Fruit fly (Drosophila melanogaster) whole organism, embryonic: ENCODE data around the gene BBIP1.

Source experiments
- Awh ChIP-seq: fragments of 200-800 bp; sonication (Bioruptor generic); IDR thresholded peaks from 2 replicates; pipeline ENCODE4, ENCODE4 v1.3.6; 2022; ENCODE audit warnings: missing biosample characterization, missing genetic modification characterization
- Bgb ChIP-seq: fragments of 200-800 bp; sonication (Bioruptor generic); IDR thresholded peaks from 2 replicates; pipeline ENCODE4 v1.3.6; 2022; ENCODE audit warnings: missing biosample characterization, missing genetic modification characterization; ENCODE audit not compliant: partially characterized antibody
- CG10147 ChIP-seq: fragments of 200-800 bp; sonication (Bioruptor generic); optimal IDR thresholded peaks from 2 replicates; lab custom pipeline; 2019; ENCODE audit warnings: missing biosample characterization, mild to moderate bottlenecking, missing genetic modification characterization, moderate library complexity
- CG11398 ChIP-seq: fragments of 200-800 bp; sonication (Bioruptor generic); optimal IDR thresholded peaks from 2 replicates; lab custom pipeline; 2016; ENCODE audit warnings: missing biosample characterization, missing genetic modification characterization
- CG12769 ChIP-seq: fragments of 200-800 bp; sonication (Bioruptor generic); optimal IDR thresholded peaks from 2 replicates; lab custom pipeline; 2019; ENCODE audit warnings: missing biosample characterization, mild to moderate bottlenecking, missing genetic modification characterization, moderate library complexity
- CG14014 ChIP-seq: fragments of 200-800 bp; sonication (Bioruptor generic); IDR thresholded peaks from 2 replicates; pipeline ENCODE4 v1.3.6; 2022; ENCODE audit warnings: missing biosample characterization, missing genetic modification characterization
- CG14441 ChIP-seq: fragments of 200-800 bp; sonication (Bioruptor generic); IDR thresholded peaks from 2 replicates; pipeline ENCODE4 v1.3.6; 2022; ENCODE audit warnings: missing biosample characterization, missing genetic modification characterization
- CG15601 ChIP-seq: fragments of 200-800 bp; sonication (Bioruptor generic); optimal IDR thresholded peaks from 3 replicates; lab custom pipeline; 2019; ENCODE audit warnings: missing biosample characterization, mild to moderate bottlenecking, missing genetic modification characterization, moderate library complexity
- CG2202 ChIP-seq: fragments of 200-800 bp; sonication (Bioruptor generic); optimal IDR thresholded peaks from 2 replicates; lab custom pipeline; 2018; ENCODE audit warnings: missing biosample characterization, mild to moderate bottlenecking, missing genetic modification characterization
- CG2875 ChIP-seq: fragments of 200-800 bp; sonication (Bioruptor generic); optimal IDR thresholded peaks from 2 replicates; lab custom pipeline; 2017; ENCODE audit warnings: missing biosample characterization, mild to moderate bottlenecking, missing genetic modification characterization, missing genetic modification reagents
- CG3163 ChIP-seq: fragments of 200-800 bp; sonication (Bioruptor generic); optimal IDR thresholded peaks from 3 replicates; lab custom pipeline; 2016; ENCODE audit warnings: missing biosample characterization, missing genetic modification characterization
- CG4404 ChIP-seq: fragments of 200-800 bp; sonication (Bioruptor generic); IDR thresholded peaks from 2 replicates; pipeline ENCODE4 v1.3.6; 2022; ENCODE audit warnings: missing biosample characterization, missing genetic modification characterization
- CG5953 ChIP-seq: fragments of 200-800 bp; sonication (Bioruptor generic); IDR thresholded peaks from 2 replicates; pipeline ENCODE4 v1.3.6; 2022; ENCODE audit warnings: missing biosample characterization, missing genetic modification characterization
- Dek ChIP-seq: fragments of 200-800 bp; sonication (Bioruptor generic); optimal IDR thresholded peaks from 3 replicates; lab custom pipeline; 2019; ENCODE audit warnings: missing biosample characterization, mild to moderate bottlenecking, missing genetic modification characterization, moderate library complexity
- Doc2 ChIP-seq: fragments of 200-800 bp; sonication (Bioruptor generic); IDR thresholded peaks from 2 replicates; pipeline ENCODE4 v1.3.6; 2022; ENCODE audit warnings: missing biosample characterization, missing genetic modification characterization
- E2f1 ChIP-seq: fragments of 200-800 bp; sonication (Bioruptor generic); IDR thresholded peaks from 2 replicates; pipeline ENCODE4 v1.3.6; 2022; ENCODE audit warnings: missing biosample characterization, missing genetic modification characterization
- Ets65A ChIP-seq: fragments of 200-800 bp; sonication (Bioruptor generic); peaks from one replicate; lab custom pipeline; 2016; ENCODE audit warnings: missing biosample characterization, missing genetic modification characterization
- HLH3B ChIP-seq: fragments of 200-800 bp; sonication (Bioruptor generic); IDR thresholded peaks from 2 replicates; pipeline ENCODE4 v1.3.6; 2022; ENCODE audit warnings: missing biosample characterization, missing genetic modification characterization
- HLH54F ChIP-seq: fragments of 200-800 bp; sonication (Bioruptor generic); optimal IDR thresholded peaks from 3 replicates; lab custom pipeline; 2016; ENCODE audit warnings: missing biosample characterization, missing genetic modification characterization
- Hr51 ChIP-seq, 2 experiments: fragments of 200-800 bp; sonication (Bioruptor generic); optimal IDR thresholded peaks; 2 replicates in 1 of 2; 3 replicates in 1 of 2; lab custom pipeline; 2016 to 2018; ENCODE audit warnings: missing biosample characterization in 2 of 2, missing genetic modification characterization in 2 of 2, mild to moderate bottlenecking in 1 of 2, moderate library complexity in 1 of 2
- Jarid2 ChIP-seq: fragments of 200-800 bp; sonication (Bioruptor generic); optimal IDR thresholded peaks from 3 replicates; lab custom pipeline; 2017; ENCODE audit warnings: mild to moderate bottlenecking, missing biosample characterization, missing genetic modification reagents, missing genetic modification characterization
- Lim3 ChIP-seq: fragments of 200-800 bp; sonication (Bioruptor generic); IDR thresholded peaks from 2 replicates; pipeline ENCODE4 v1.3.6; 2022; ENCODE audit warnings: missing biosample characterization, missing genetic modification characterization
- Mad ChIP-seq: fragments of 200-800 bp; sonication (Bioruptor generic); optimal IDR thresholded peaks from 2 replicates; lab custom pipeline; 2016; ENCODE audit warnings: missing biosample characterization, missing genetic modification characterization
- Med ChIP-seq: fragments of 200-800 bp; sonication (Bioruptor generic); peaks from one replicate; lab custom pipeline; 2016; ENCODE audit warnings: missing biosample characterization, missing genetic modification characterization, mild to moderate bottlenecking, inconsistent platforms, moderate library complexity
- NC2β ChIP-seq: fragments of 200-800 bp; sonication (Bioruptor generic); optimal IDR thresholded peaks from 2 replicates; lab custom pipeline; 2016; ENCODE audit warnings: missing biosample characterization, missing genetic modification characterization
- Poxn ChIP-seq: fragments of 200-800 bp; sonication (Bioruptor generic); IDR thresholded peaks from 2 replicates; pipeline ENCODE4 v1.3.6; 2022; ENCODE audit warnings: missing biosample characterization, missing genetic modification characterization
- Ptx1 ChIP-seq: fragments of 200-800 bp; sonication (Bioruptor generic); IDR thresholded peaks from 2 replicates; pipeline ENCODE4 v1.3.6; 2022; ENCODE audit warnings: missing biosample characterization, missing genetic modification characterization
- Rfx ChIP-seq: fragments of 200-800 bp; sonication (Bioruptor generic); IDR thresholded peaks from 2 replicates; pipeline ENCODE4 v1.3.6; 2022; ENCODE audit warnings: missing biosample characterization, missing genetic modification characterization
- Sox102F ChIP-seq: fragments of 200-800 bp; sonication (Bioruptor generic); optimal IDR thresholded peaks from 2 replicates; lab custom pipeline; 2018; ENCODE audit warnings: missing biosample characterization, mild to moderate bottlenecking, missing genetic modification characterization, moderate library complexity
- ash1 ChIP-seq: fragments of 200-800 bp; sonication (Bioruptor generic); optimal IDR thresholded peaks from 2 replicates; lab custom pipeline; 2018; ENCODE audit warnings: missing biosample characterization, mild to moderate bottlenecking, missing genetic modification characterization
- chif ChIP-seq, 2 experiments: fragments of 200-800 bp; sonication (Bioruptor generic); optimal IDR thresholded peaks; 3 replicates each; lab custom pipeline; 2016; ENCODE audit warnings: missing biosample characterization in 2 of 2, missing genetic modification characterization in 2 of 2
- chinmo ChIP-seq: fragments of 200-800 bp; sonication (Bioruptor generic); IDR thresholded peaks from 4 replicates; pipeline ENCODE4 v1.3.6; 2022; ENCODE audit warnings: missing biosample characterization, missing genetic modification characterization; ENCODE audit not compliant: partially characterized antibody
- chm ChIP-seq: fragments of 200-800 bp; sonication (Bioruptor generic); IDR thresholded peaks from 2 replicates; pipeline ENCODE4 v1.3.6; 2022; ENCODE audit warnings: missing biosample characterization, missing genetic modification characterization
- ems ChIP-seq: fragments of 200-800 bp; sonication (Bioruptor generic); optimal IDR thresholded peaks from 3 replicates; lab custom pipeline; 2016; ENCODE audit warnings: missing biosample characterization, missing genetic modification characterization
- ftz-f1 ChIP-seq: fragments of 200-800 bp; sonication (Bioruptor generic); optimal IDR thresholded peaks from 2 replicates; lab custom pipeline; 2016; ENCODE audit warnings: missing biosample characterization, missing genetic modification characterization
- gce ChIP-seq: fragments of 200-800 bp; sonication (Bioruptor generic); IDR thresholded peaks from 3 replicates; pipeline ENCODE4 v1.3.6; 2022; ENCODE audit warnings: missing biosample characterization, missing genetic modification characterization
- gro ChIP-seq: fragments of 200-800 bp; sonication (Bioruptor generic); optimal IDR thresholded peaks from 2 replicates; lab custom pipeline; 2016; ENCODE audit warnings: missing biosample characterization, missing genetic modification characterization
- ham ChIP-seq: fragments of 200-800 bp; sonication (Bioruptor generic); IDR thresholded peaks from 2 replicates; pipeline ENCODE4 v1.3.6; 2022; ENCODE audit warnings: missing biosample characterization, missing genetic modification characterization
- inv ChIP-seq: fragments of 200-800 bp; sonication (Bioruptor generic); IDR thresholded peaks from 2 replicates; pipeline ENCODE4 v1.3.6; 2022; ENCODE audit warnings: missing biosample characterization, missing genetic modification characterization; ENCODE audit not compliant: partially characterized antibody
- kay ChIP-seq: fragments of 200-800 bp; sonication (Bioruptor generic); optimal IDR thresholded peaks from 2 replicates; lab custom pipeline; 2016; ENCODE audit warnings: missing biosample characterization, missing genetic modification characterization
- maf-S ChIP-seq: fragments of 200-800 bp; sonication (Bioruptor generic); optimal IDR thresholded peaks from 2 replicates; lab custom pipeline; 2016; ENCODE audit warnings: missing biosample characterization, missing genetic modification characterization
- nerfin-1 ChIP-seq: fragments of 200-800 bp; sonication (Bioruptor generic); optimal IDR thresholded peaks from 3 replicates; lab custom pipeline; 2019; ENCODE audit warnings: missing biosample characterization, mild to moderate bottlenecking, missing genetic modification characterization, moderate library complexity
- nmo ChIP-seq: fragments of 200-800 bp; sonication (Bioruptor generic); optimal IDR thresholded peaks from 2 replicates; lab custom pipeline; 2018; ENCODE audit warnings: missing biosample characterization, mild to moderate bottlenecking, missing genetic modification characterization, moderate library complexity
- onecut ChIP-seq: fragments of 200-800 bp; sonication (Bioruptor generic); IDR thresholded peaks from 2 replicates; pipeline ENCODE4 v1.3.6; 2022; ENCODE audit warnings: missing biosample characterization, missing genetic modification characterization
- pb ChIP-seq: fragments of 200-800 bp; sonication (Bioruptor generic); optimal IDR thresholded peaks from 3 replicates; lab custom pipeline; 2016; ENCODE audit warnings: missing biosample characterization, missing genetic modification characterization
- pnt ChIP-seq: fragments of 200-800 bp; sonication (Bioruptor generic); optimal IDR thresholded peaks from 3 replicates; lab custom pipeline; 2016; ENCODE audit warnings: missing biosample characterization, missing genetic modification characterization
- seq ChIP-seq: fragments of 200-800 bp; sonication (Bioruptor generic); IDR thresholded peaks from 2 replicates; pipeline ENCODE4 v1.3.6; 2022; ENCODE audit warnings: missing biosample characterization, missing genetic modification characterization
- slou ChIP-seq: fragments of 200-800 bp; sonication (Bioruptor generic); optimal IDR thresholded peaks from 3 replicates; lab custom pipeline; 2016; ENCODE audit warnings: missing biosample characterization, missing genetic modification characterization
- vvl ChIP-seq: fragments of 200-800 bp; sonication (Bioruptor generic); IDR thresholded peaks from 2 replicates; pipeline ENCODE4 v1.3.6; 2022; ENCODE audit warnings: missing biosample characterization, missing genetic modification characterization

The BBIP1 gene

dm6 chr3R:9433774-9434173 is 29.6 kb downstream of the BBIP1 start:
- peak; percentile 34 for TF ChIP-seq CG12769
- TF ChIP-seq ftz-f1, result peak; percentile 59
- peak; percentile 26 for TF ChIP-seq Ets65A (GFP tag; lab: Kevin White, UChicago)
- TF ChIP-seq Rfx, result 0 out of 2 replicates have a peak, but pooled peaks have one; percentile 13
- no peak for TF ChIP-seq nmo (GFP tag; lab: Kevin White, UChicago)
- TF ChIP-seq maf-S (GFP tag; lab: Kevin White, UChicago), result no peak
- TF ChIP-seq vvl (GFP tag; lab: Robert Waterston, UW), result peak; percentile 53
- TF ChIP-seq Med (GFP tag; lab: Kevin White, UChicago), result peak; percentile 58
- no peak for TF ChIP-seq ems (GFP tag; lab: Kevin White, UChicago)
- TF ChIP-seq chinmo (GFP tag; lab: Robert Waterston, UW), result peak; percentile 84; the same call in 3 of the 4 replicates
- no peak for TF ChIP-seq ham
- TF ChIP-seq chm (GFP tag; lab: Robert Waterston, UW), result 0 out of 2 replicates have a peak, but pooled peaks have one; percentile 27

DNA sequence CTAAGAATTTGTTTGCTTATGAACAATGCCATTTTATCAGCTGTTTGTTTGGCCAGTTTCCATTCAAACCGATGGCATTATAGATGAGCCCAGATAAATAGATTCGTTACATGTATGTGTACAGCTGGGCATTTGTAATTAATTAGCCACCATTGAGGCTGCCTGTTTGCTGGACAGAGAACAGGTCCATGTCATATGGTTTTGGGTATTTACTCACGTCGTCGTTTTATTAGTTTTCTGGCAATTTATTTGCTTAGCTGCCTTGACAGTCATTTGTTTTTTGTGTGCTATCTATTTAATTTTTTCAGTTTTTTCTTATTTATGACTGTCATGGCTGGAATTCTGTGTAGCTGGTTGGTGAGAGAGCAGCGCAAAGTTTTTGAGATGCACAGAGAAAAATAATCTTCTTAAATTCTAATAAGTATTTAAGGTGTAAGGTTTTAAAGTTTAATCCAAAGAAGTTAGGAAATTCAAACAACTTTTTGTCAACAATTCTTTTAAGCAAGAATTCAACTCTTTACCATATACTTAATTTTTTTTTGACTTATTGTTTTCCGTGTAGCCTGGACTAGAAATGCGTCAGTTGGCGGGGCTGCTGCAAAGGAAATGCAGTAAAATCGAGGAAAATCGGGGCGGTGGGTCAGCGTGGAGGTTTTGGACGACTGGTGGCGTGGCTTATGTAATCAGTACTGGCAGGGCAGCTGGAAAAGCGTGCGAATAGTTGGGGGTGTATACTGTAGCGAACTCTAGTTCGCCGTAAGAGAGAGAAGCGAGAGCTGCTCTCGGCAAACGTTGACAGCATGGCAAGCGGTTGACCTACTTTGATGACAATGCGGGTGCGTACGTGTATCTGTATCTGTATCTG is 30.6 kb downstream of the BBIP1 start:
- peak; percentile 44 for TF ChIP-seq CG3163
- TF ChIP-seq Ptx1 (GFP tag; lab: Robert Waterston, UW), result peak; percentile 90
- peak; percentile 36 for TF ChIP-seq Jarid2
- peak; percentile 85 for TF ChIP-seq Awh (GFP tag; lab: Robert Waterston, UW)
- TF ChIP-seq gce (GFP tag; lab: Robert Waterston, UW), result peak; percentile 85
- peak; percentile 71 for TF ChIP-seq Mad (GFP tag; lab: Kevin White, UChicago)
- TF ChIP-seq CG11398, result peak; percentile 10
- peak; percentile 87 for TF ChIP-seq Dek (tag; lab: Kevin White, UChicago)
- peak; percentile 76 for TF ChIP-seq nerfin-1 (tag; lab: Kevin White, UChicago)
- peak; percentile 53 for TF ChIP-seq onecut
- TF ChIP-seq CG14014 (GFP tag; lab: Robert Waterston, UW), result peak; percentile 91
- peak; percentile 68 for TF ChIP-seq Poxn
- peak; percentile 69 for TF ChIP-seq pnt (GFP tag; lab: Kevin White, UChicago)
- TF ChIP-seq HLH3B (GFP tag; lab: Robert Waterston, UW), result peak; percentile 73
- peak; percentile 78 to 80 for TF ChIP-seq chif (GFP tag; optimal IDR thresholded peaks at IDR 0.05; lab: Kevin White, UChicago)
- peak; percentile 59 for TF ChIP-seq HLH54F (GFP tag; lab: Kevin White, UChicago)
- peak; percentile 82 for TF ChIP-seq CG10147 (GFP tag; lab: Kevin White, UChicago)
- TF ChIP-seq Doc2 (GFP tag; lab: Robert Waterston, UW), result no peak
- TF ChIP-seq CG2202, result peak; percentile 42
- peak; percentile 59; the same call in 1 of the 2 replicates for TF ChIP-seq Lim3 (GFP tag; lab: Robert Waterston, UW)
- TF ChIP-seq slou (GFP tag; lab: Kevin White, UChicago), result peak; percentile 52
- peak; percentile 69 for TF ChIP-seq CG15601
- TF ChIP-seq Bgb (GFP tag; lab: Robert Waterston, UW), result no peak
- TF ChIP-seq seq (GFP tag; lab: Robert Waterston, UW), result peak; percentile 94
- peak; percentile 87 for TF ChIP-seq gro
- peak; percentile 90 for TF ChIP-seq CG14441 (GFP tag; lab: Robert Waterston, UW)
- TF ChIP-seq E2f1 (GFP tag; lab: Robert Waterston, UW), result peak; percentile 90
- peak; percentile 70 to 93 for TF ChIP-seq Hr51 (GFP tag; optimal IDR thresholded peaks at IDR 0.05; lab: Kevin White, UChicago)
- TF ChIP-seq ash1 (GFP tag; lab: Kevin White, UChicago), result no peak
- TF ChIP-seq inv, result no peak
- TF ChIP-seq pb (GFP tag; lab: Kevin White, UChicago), result peak; percentile 43
- TF ChIP-seq CG5953 (GFP tag; lab: Robert Waterston, UW), result peak; percentile 68
- peak; percentile 50; the same call in 1 of the 2 replicates for TF ChIP-seq CG4404
- TF ChIP-seq CG2875 (GFP tag; lab: Kevin White, UChicago), result peak; percentile 56
- TF ChIP-seq NC2β (GFP tag; lab: Kevin White, UChicago), result peak; percentile 62
- peak; percentile 93 for TF ChIP-seq Sox102F (GFP tag; lab: Kevin White, UChicago)
- TF ChIP-seq kay, result peak; percentile 76
